Worm (Caenorhabditis elegans) whole organism, L1 larva: ENCODE measurements around the gene cya-1.
A peak's percentile ranks its signal among the peaks of the same experiment; 100 is the strongest.

Source experiments
- C16A3.4 ChIP-seq: fragments of 150-350 bp; optimal IDR thresholded peaks from 2 replicates; lab custom pipeline; 2014; ENCODE audit warnings: missing biosample characterization, missing genetic modification characterization
- F16B12.6 ChIP-seq: fragments of 150-350 bp; optimal IDR thresholded peaks from 2 replicates; lab custom pipeline; 2014; ENCODE audit warnings: missing biosample characterization, missing genetic modification characterization
- blmp-1 ChIP-seq: fragments of 150-350 bp; optimal IDR thresholded peaks from 2 replicates; lab custom pipeline; 2014; ENCODE audit warnings: missing biosample characterization, missing genetic modification characterization
- dpl-1 ChIP-seq, 3 experiments: fragments of 150-350 bp in 2 of 3; sonication (generic microtip) in 1 of 3; optimal IDR thresholded peaks; 2 replicates each; lab custom pipeline; 2014 to 2017; ENCODE audit warnings: missing biosample characterization in 3 of 3, missing genetic modification characterization in 3 of 3, missing genetic modification reagents in 3 of 3
- efl-1 ChIP-seq, 4 experiments: fragments of 150-350 bp; optimal IDR thresholded peaks in 3 of 4; peaks in 1 of 4; 1 replicate in 1 of 4; 2 replicates in 3 of 4; lab custom pipeline; 2014; ENCODE audit warnings: missing biosample characterization in 2 of 4, missing genetic modification characterization in 2 of 4, missing genetic modification reagents in 2 of 4
- elt-2 ChIP-seq: sonication (generic microtip); optimal IDR thresholded peaks from 2 replicates; lab custom pipeline; 2016; ENCODE audit warnings: missing genetic modification characterization, mild to moderate bottlenecking, inconsistent platforms, missing compliant biosample characterization, missing genetic modification reagents
- elt-3 ChIP-seq, 6 experiments: fragments of 150-350 bp in 1 of 6; sonication (generic microtip); optimal IDR thresholded peaks; 2 replicates each; lab custom pipeline; 2017 to 2018; ENCODE audit warnings: missing biosample characterization in 6 of 6, missing genetic modification characterization in 6 of 6, inconsistent platforms in 1 of 6
- ets-5 ChIP-seq: fragments of 200-800 bp; sonication (Bioruptor generic); IDR thresholded peaks from 2 replicates; pipeline ENCODE4 v1.3.6; 2022; ENCODE audit warnings: missing genetic modification characterization, missing compliant biosample characterization
- fkh-10 ChIP-seq: sonication (generic microtip); optimal IDR thresholded peaks from 2 replicates; lab custom pipeline; 2017; ENCODE audit warnings: missing biosample characterization, missing genetic modification reagents, missing genetic modification characterization
- fkh-8 ChIP-seq: sonication (generic microtip); optimal IDR thresholded peaks from 2 replicates; lab custom pipeline; 2016; ENCODE audit warnings: mild to moderate bottlenecking, missing genetic modification characterization, missing compliant biosample characterization
- hlh-17 ChIP-seq: fragments of 200-800 bp; sonication (Bioruptor generic); optimal IDR thresholded peaks from 2 replicates; lab custom pipeline; 2018; ENCODE audit warnings: missing genetic modification characterization, mild to moderate bottlenecking, missing compliant biosample characterization, moderate library complexity, borderline replicate concordance
- hlh-4 ChIP-seq: sonication (generic microtip); optimal IDR thresholded peaks from 2 replicates; lab custom pipeline; 2016; ENCODE audit warnings: mild to moderate bottlenecking, missing genetic modification characterization, missing compliant biosample characterization
- irx-1 ChIP-seq: sonication (generic microtip); optimal IDR thresholded peaks from 2 replicates; lab custom pipeline; 2016; ENCODE audit warnings: missing genetic modification characterization, missing compliant biosample characterization
- isw-1 ChIP-seq: fragments of 200-800 bp; sonication (Bioruptor generic); IDR thresholded peaks from 2 replicates; pipeline ENCODE4 v1.3.6; 2022; ENCODE audit warnings: missing genetic modification characterization, missing compliant biosample characterization
- jun-1 ChIP-seq: fragments of 150-350 bp; optimal IDR thresholded peaks from 2 replicates; lab custom pipeline; 2014; ENCODE audit warnings: missing biosample characterization, missing genetic modification reagents, missing genetic modification characterization
- lin-14 ChIP-seq: fragments of 200-800 bp; sonication (Bioruptor generic); optimal IDR thresholded peaks from 2 replicates; lab custom pipeline; 2018; ENCODE audit warnings: mild to moderate bottlenecking, missing genetic modification characterization, moderate library complexity, missing compliant biosample characterization
- lsy-2 ChIP-seq, 2 experiments: fragments of 150-350 bp; optimal IDR thresholded peaks; 2 replicates each; lab custom pipeline; 2014; ENCODE audit warnings: missing biosample characterization in 2 of 2, missing genetic modification characterization in 2 of 2
- mef-2 ChIP-seq: fragments of 150-350 bp; optimal IDR thresholded peaks from 2 replicates; lab custom pipeline; 2014; ENCODE audit warnings: missing biosample characterization, missing genetic modification characterization
- nhr-11 ChIP-seq: fragments of 150-350 bp; optimal IDR thresholded peaks from 2 replicates; lab custom pipeline; 2014; ENCODE audit warnings: missing biosample characterization, missing genetic modification characterization
- nhr-12 ChIP-seq: sonication (generic microtip); optimal IDR thresholded peaks from 2 replicates; lab custom pipeline; 2017; ENCODE audit warnings: missing biosample characterization, missing genetic modification characterization
- nhr-237 ChIP-seq: fragments of 150-350 bp; optimal IDR thresholded peaks from 2 replicates; lab custom pipeline; 2014; ENCODE audit warnings: missing biosample characterization, missing genetic modification characterization
- nhr-47 ChIP-seq: sonication (generic microtip); optimal IDR thresholded peaks from 2 replicates; lab custom pipeline; 2016; ENCODE audit warnings: mild to moderate bottlenecking, missing genetic modification characterization, moderate library complexity, missing compliant biosample characterization
- nhr-71 ChIP-seq: sonication (generic microtip); optimal IDR thresholded peaks from 2 replicates; lab custom pipeline; 2016; ENCODE audit warnings: mild to moderate bottlenecking, missing genetic modification characterization, moderate library complexity, missing compliant biosample characterization
- nhr-76 ChIP-seq: sonication (generic microtip); optimal IDR thresholded peaks from 2 replicates; lab custom pipeline; 2017; ENCODE audit warnings: missing biosample characterization, missing genetic modification characterization
- nhr-84 ChIP-seq: sonication (generic microtip); optimal IDR thresholded peaks from 2 replicates; lab custom pipeline; 2017; ENCODE audit warnings: missing biosample characterization, missing genetic modification characterization
- nhr-85 ChIP-seq: sonication (generic microtip); peaks from one replicate; lab custom pipeline; 2016; ENCODE audit warnings: missing genetic modification characterization, inconsistent platforms, missing compliant biosample characterization
- pax-3 ChIP-seq: fragments of 200-800 bp; sonication (Bioruptor generic); optimal IDR thresholded peaks from 2 replicates; lab custom pipeline; 2018; ENCODE audit warnings: mild to moderate bottlenecking, missing genetic modification characterization, moderate library complexity, missing compliant biosample characterization
- snpc-4 ChIP-seq: fragments of 150-350 bp; optimal IDR thresholded peaks from 2 replicates; lab custom pipeline; 2014; ENCODE audit warnings: missing biosample characterization, missing genetic modification characterization
- snu-23 ChIP-seq: sonication (generic microtip); optimal IDR thresholded peaks from 2 replicates; lab custom pipeline; 2016; ENCODE audit warnings: missing genetic modification characterization, missing compliant biosample characterization
- sptf-1 ChIP-seq: fragments of 150-350 bp; optimal IDR thresholded peaks from 2 replicates; lab custom pipeline; 2014; ENCODE audit warnings: missing biosample characterization, missing genetic modification characterization
- unc-130 ChIP-seq: fragments of 150-350 bp; optimal IDR thresholded peaks from 2 replicates; lab custom pipeline; 2017; ENCODE audit warnings: missing biosample characterization, missing genetic modification characterization, inconsistent platforms
- unc-86 ChIP-seq: sonication (generic microtip); optimal IDR thresholded peaks from 2 replicates; lab custom pipeline; 2016; ENCODE audit warnings: missing genetic modification characterization, missing compliant biosample characterization

cya-1 gene

DNA sequence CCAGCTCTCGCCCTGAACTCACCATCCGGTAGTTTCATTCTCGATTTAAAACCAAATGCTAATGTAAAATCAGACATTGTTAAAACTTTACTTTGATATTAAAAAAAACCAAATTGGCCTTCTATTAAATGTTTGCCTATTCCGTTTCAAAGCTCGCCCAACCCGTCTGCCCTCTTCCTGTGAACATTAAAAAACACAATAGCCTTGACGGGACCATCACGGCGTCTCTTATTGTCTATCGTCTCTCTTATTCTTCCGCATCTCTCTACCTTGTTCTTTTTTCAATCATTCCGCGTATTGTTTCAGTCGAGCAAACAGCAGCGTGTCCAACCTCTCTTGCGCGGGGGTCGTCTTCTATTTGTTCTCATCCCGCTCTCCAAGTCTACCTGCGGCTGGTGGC lies 5.6 kb upstream of the cya-1 start, which contains the start of gene ZK512.1:
TSS of gene ZK512.1 (plus strand) at position 301 of the 400 bp plus-strand sequence.
- TF ChIP-seq unc-130 (tag; lab: Kevin White, UChicago) (no peak), efl-1 (optimal IDR thresholded peaks at IDR 0.05; lab: Kevin White, UChicago) (no peak), efl-1 (GFP tag; optimal IDR thresholded peaks at IDR 0.05 in 1 of 2; lab: Kevin White, UChicago) (peak in 1 of 2 experiments; percentile 65), pax-3 (tag; lab: Kevin White, UChicago) (no peak), irx-1 (tag; lab: Kevin White, UChicago) (no peak), snpc-4 (no peak), nhr-84 (no peak)

DNA sequence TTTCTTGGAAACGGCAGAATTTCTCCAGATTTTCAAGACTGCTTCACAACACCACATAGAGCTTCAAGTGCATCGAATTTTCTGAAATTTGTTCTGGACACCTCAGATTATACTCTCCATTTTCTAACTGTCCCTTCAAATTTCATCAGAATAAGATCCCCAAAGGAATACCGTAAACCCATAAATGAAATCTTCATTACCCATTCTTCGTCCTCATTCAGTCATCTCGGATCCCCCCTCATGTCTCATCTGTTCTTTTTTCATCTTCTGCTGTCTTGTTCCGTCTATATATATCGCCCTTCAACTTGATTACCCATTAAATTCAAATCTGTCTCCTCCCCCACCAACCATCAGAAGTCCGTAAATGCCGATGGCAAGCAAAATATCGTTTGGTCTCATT lies 5.0 kb upstream of the cya-1 start:
- TF ChIP-seq hlh-17 (GFP tag; lab: Kevin White, UChicago) (no peak), blmp-1 (peak; percentile 0)

DNA sequence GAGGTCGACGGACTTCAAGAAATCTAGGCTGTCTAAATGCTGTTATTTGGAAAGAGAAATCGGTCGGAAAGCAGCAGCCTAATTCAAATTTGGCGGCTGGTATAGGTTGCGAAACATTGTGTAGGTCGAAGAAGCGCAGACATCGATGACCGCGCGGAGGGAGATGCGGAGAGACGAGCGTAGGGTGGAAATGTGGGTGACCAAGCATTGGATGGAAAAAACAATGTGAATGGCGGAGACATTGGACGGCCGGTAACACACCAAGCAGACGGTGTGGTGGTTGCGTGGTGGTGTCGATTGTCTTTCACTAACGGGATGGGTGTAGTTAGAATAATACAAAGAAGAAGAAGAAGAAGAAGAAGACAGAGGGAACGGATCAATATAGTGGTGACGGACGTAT lies 3.4 kb upstream of the cya-1 start:
- TF ChIP-seq irx-1 (tag; lab: Kevin White, UChicago), result no peak
- TF ChIP-seq nhr-237, result no peak
- no peak for TF ChIP-seq nhr-76 (tag; lab: Kevin White, UChicago)
- no peak for TF ChIP-seq snu-23 (GFP tag; lab: Kevin White, UChicago)
- peak; percentile 23 for TF ChIP-seq blmp-1
- TF ChIP-seq nhr-11 (tag; lab: Kevin White, UChicago), result no peak
- no peak for TF ChIP-seq hlh-4 (tag; lab: Kevin White, UChicago)
- TF ChIP-seq jun-1 (tag; lab: Kevin White, UChicago), result no peak
- no peak for TF ChIP-seq nhr-84
- TF ChIP-seq dpl-1 (GFP tag; optimal IDR thresholded peaks at IDR 0.05; lab: Kevin White, UChicago), result no peak
- TF ChIP-seq nhr-12 (tag; lab: Kevin White, UChicago), result no peak
- no peak for TF ChIP-seq pax-3 (tag; lab: Kevin White, UChicago)
- no peak for TF ChIP-seq unc-86 (tag; lab: Kevin White, UChicago)
- no peak for TF ChIP-seq efl-1 (optimal IDR thresholded peaks at IDR 0.05; lab: Kevin White, UChicago)
- TF ChIP-seq efl-1 (GFP tag; optimal IDR thresholded peaks at IDR 0.05 in 1 of 2; lab: Kevin White, UChicago), result peak; percentile 43 to 85

DNA sequence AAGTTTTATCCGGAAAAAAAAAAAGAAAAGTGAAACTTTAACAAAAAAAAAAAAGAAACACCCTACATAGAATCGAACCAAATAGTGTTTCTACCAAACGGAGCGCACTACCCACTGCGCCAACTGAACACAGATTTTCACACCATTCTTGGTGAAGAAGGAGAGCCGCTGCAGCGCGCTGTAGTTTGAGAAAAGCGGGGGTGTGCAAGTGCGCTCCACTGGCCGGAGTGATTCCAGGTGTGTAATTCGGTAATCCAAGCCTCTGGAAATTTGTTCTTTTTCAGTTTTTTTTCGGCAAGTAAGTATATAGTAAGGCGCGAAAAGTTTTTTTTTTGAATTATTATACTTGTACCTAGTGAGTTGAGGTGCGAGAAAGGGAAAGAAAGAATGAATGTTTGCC lies 1.8 kb upstream of the cya-1 start:
- TF ChIP-seq nhr-47 (tag; lab: Kevin White, UChicago) (peak; percentile 12), fkh-8 (peak; percentile 16), isw-1 (GFP tag; lab: Robert Waterston, UW) (peak; percentile 21; the same call in 1 of the 2 replicates), lsy-2 (tag; optimal IDR thresholded peaks at IDR 0.05; lab: Kevin White, UChicago) (peak in 1 of 2 experiments; percentile 19), nhr-71 (tag; lab: Kevin White, UChicago) (peak; percentile 27), dpl-1 (GFP tag; optimal IDR thresholded peaks at IDR 0.05; lab: Kevin White, UChicago) (peak in 1 of 3 experiments; percentile 11), lin-14 (peak; percentile 10), efl-1 (optimal IDR thresholded peaks at IDR 0.05; lab: Kevin White, UChicago) (peak in 1 of 2 experiments; percentile 25), efl-1 (GFP tag; optimal IDR thresholded peaks at IDR 0.05 in 1 of 2; lab: Kevin White, UChicago) (peak in 1 of 2 experiments; percentile 10)

DNA sequence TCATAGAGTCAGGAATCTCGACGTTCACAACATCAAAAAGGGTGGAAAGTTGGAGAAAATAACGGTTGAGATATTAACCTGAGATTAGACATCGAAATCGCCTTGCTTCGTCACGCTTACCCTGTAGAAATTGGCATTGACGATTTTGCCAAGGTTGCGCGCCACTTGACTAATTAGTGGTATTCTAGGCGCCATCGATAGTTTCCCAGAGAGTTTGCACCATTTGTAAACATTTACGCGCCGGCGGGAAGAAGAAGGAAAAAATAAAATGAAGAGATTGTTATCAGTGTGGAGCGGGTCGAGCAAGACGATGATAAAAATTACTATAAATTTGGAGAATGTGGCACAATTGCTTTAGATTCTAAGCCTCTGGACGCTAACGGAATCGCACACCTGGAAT lies 1.2 kb upstream of the cya-1 start:
- no peak for TF ChIP-seq C16A3.4
- TF ChIP-seq fkh-10 (GFP tag; lab: Kevin White, UChicago), result no peak
- no peak for TF ChIP-seq F16B12.6 (tag; lab: Kevin White, UChicago)
- peak; percentile 28 for TF ChIP-seq elt-2 (tag; lab: Kevin White, UChicago)
- TF ChIP-seq mef-2 (tag; lab: Kevin White, UChicago), result no peak
- peak; percentile 46 for TF ChIP-seq blmp-1
- TF ChIP-seq sptf-1, result no peak
- peak; percentile 53 for TF ChIP-seq nhr-85 (tag; lab: Kevin White, UChicago)
- TF ChIP-seq lin-14, result peak; percentile 22
- no peak for TF ChIP-seq elt-3 (tag; optimal IDR thresholded peaks at IDR 0.05; lab: Kevin White, UChicago)
- no peak for TF ChIP-seq ets-5 (GFP tag; lab: Robert Waterston, UW)
